Worm (Caenorhabditis elegans): Measurements from ENCODE around the gene oac-12.

Gene oac-12

ce11 chrV:4325415-4325814 is 6.9 kb downstream of the oac-12 start, which contains the start of gene nhr-125:
Gene nhr-125, minus strand, starts transcription at chrV:4325515.
- no peak for TF ChIP-seq dmd-6 (GFP tag; IDR thresholded peaks at IDR 0.05)
- TF ChIP-seq jun-1 (tag; optimal IDR thresholded peaks at IDR 0.05): no peak
- TF ChIP-seq attf-4 (tag; optimal IDR thresholded peaks at IDR 0.05): no peak
- peak; percentile 62 for TF ChIP-seq aha-1 (tag)
- no peak for TF ChIP-seq ZK337.2 (GFP tag; IDR thresholded peaks at IDR 0.05)
- no peak for TF ChIP-seq dmd-8 (GFP tag; IDR thresholded peaks at IDR 0.05)

- TF ChIP-seq dmd-8 (GFP tag; IDR thresholded peaks at IDR 0.05) (no peak), unc-39 (tag; optimal IDR thresholded peaks at IDR 0.05) (no peak), nhr-41 (GFP tag; IDR thresholded peaks at IDR 0.05) (no peak), nhr-11 (tag; optimal IDR thresholded peaks at IDR 0.05) (no peak), duxl-1 (tag; optimal IDR thresholded peaks at IDR 0.05; ENCODE audit: poor library complexity) (no peak), F44E2.7 (GFP tag; IDR thresholded peaks at IDR 0.05) (no peak), dve-1 (tag; optimal IDR thresholded peaks at IDR 0.05; ENCODE audit: insufficient read depth) (no peak), fos-1 (tag; optimal IDR thresholded peaks at IDR 0.05) (no peak), spr-3 (GFP tag; optimal IDR thresholded peaks at IDR 0.05) (no peak), zip-2 (tag; optimal IDR thresholded peaks at IDR 0.05) (no peak), F49E8.2 (tag; optimal IDR thresholded peaks at IDR 0.05; ENCODE audit: borderline replicate concordance) (no peak), lin-38 (GFP tag; IDR thresholded peaks at IDR 0.05) (no peak), unc-130 (GFP tag; optimal IDR thresholded peaks at IDR 0.05) (no peak), set-16 (GFP tag; IDR thresholded peaks at IDR 0.05) (no peak), ceh-44 (GFP tag; IDR thresholded peaks at IDR 0.05) (no peak), lin-15B (tag; optimal IDR thresholded peaks at IDR 0.05) (no peak)
Observed at ce11 chrV:4322706-4323105, 9.6 kb downstream of the oac-12 start, which contains the start of gene R02D1.2. Gene R02D1.2, minus strand, starts transcription at chrV:4322806.

ce11 chrV:4319867-4320266 is 12.5 kb downstream of the oac-12 start, which contains the start of gene ZC132.9:
Gene ZC132.9, minus strand, starts transcription at chrV:4319967.
- TF ChIP-seq egl-27 (tag; optimal IDR thresholded peaks at IDR 0.05) (no peak), lir-3 (tag; optimal IDR thresholded peaks at IDR 0.05) (no peak), Y5F2A.4 (GFP tag; optimal IDR thresholded peaks at IDR 0.05) (no peak), F44E2.7 (GFP tag; IDR thresholded peaks at IDR 0.05) (no peak), dmd-8 (GFP tag; IDR thresholded peaks at IDR 0.05) (no peak), nhr-237 (tag; optimal IDR thresholded peaks at IDR 0.05) (no peak), unc-62 (GFP tag; optimal IDR thresholded peaks at IDR 0.05 in 1 of 2) (no peak), unc-62 (tag; optimal IDR thresholded peaks at IDR 0.05) (no peak), Y75B8A.6 (GFP tag; IDR thresholded peaks at IDR 0.05) (no peak), F49E8.2 (tag; optimal IDR thresholded peaks at IDR 0.05; ENCODE audit: borderline replicate concordance) (no peak), gei-8 (GFP tag; optimal IDR thresholded peaks at IDR 0.05) (no peak), nhr-11 (tag; optimal IDR thresholded peaks at IDR 0.05) (no peak), ceh-44 (GFP tag; IDR thresholded peaks at IDR 0.05) (no peak), arid-1 (GFP tag; conservative IDR thresholded peaks at IDR 0.05) (no peak), egl-43 (GFP tag; IDR thresholded peaks at IDR 0.05) (no peak), sdz-12 (GFP tag; optimal IDR thresholded peaks at IDR 0.05) (no peak), dmd-9 (GFP tag; IDR thresholded peaks at IDR 0.05) (no peak), ceh-82 (tag; optimal IDR thresholded peaks at IDR 0.05) (no peak), duxl-1 (tag; optimal IDR thresholded peaks at IDR 0.05; ENCODE audit: poor library complexity) (no peak), mdl-1 (tag; optimal IDR thresholded peaks at IDR 0.05) (no peak), mep-1 (tag; optimal IDR thresholded peaks at IDR 0.05) (no peak)

- TF ChIP-seq Y5F2A.4 (GFP tag; optimal IDR thresholded peaks at IDR 0.05) (no peak), mep-1 (tag; optimal IDR thresholded peaks at IDR 0.05) (no peak), lin-29 (GFP tag; IDR thresholded peaks at IDR 0.05) (no peak), zag-1 (tag; optimal IDR thresholded peaks at IDR 0.05) (no peak), unc-62 (GFP tag; optimal IDR thresholded peaks at IDR 0.05 in 1 of 2) (peak in 1 of 2 experiments; percentile 15), unc-62 (tag; optimal IDR thresholded peaks at IDR 0.05) (no peak), ztf-7 (tag; optimal IDR thresholded peaks at IDR 0.05) (no peak)
Observed at ce11 chrV:4315057-4315456, 17.3 kb downstream of the oac-12 start, which contains the start of gene srh-192. Gene srh-192, minus strand, starts transcription at chrV:4315157.
